Worm (Caenorhabditis elegans) whole organism, young adult: Measurements from ENCODE around the gene F52E10.4.

Source experiments
- B0019.2 ChIP-seq: fragments of 200-800 bp; sonication (Bioruptor generic); conservative IDR thresholded peaks from 2 replicates; pipeline ENCODE4 v1.3.6; 2022; ENCODE audit warnings: missing genetic modification reagents, missing genetic modification characterization, missing compliant biosample characterization
- B0035.1 ChIP-seq: sonication (generic microtip); optimal IDR thresholded peaks from 2 replicates; lab custom pipeline; 2016; ENCODE audit warnings: missing genetic modification characterization, mild to moderate bottlenecking, missing compliant biosample characterization, missing genotype, missing genetic modification reagents
- B0261.1 ChIP-seq: sonication (generic microtip); optimal IDR thresholded peaks from 2 replicates; lab custom pipeline; 2016; ENCODE audit warnings: mild to moderate bottlenecking, missing genetic modification characterization, moderate library complexity, missing compliant biosample characterization
- F10E7.11 ChIP-seq: sonication (generic microtip); optimal IDR thresholded peaks from 2 replicates; lab custom pipeline; 2017; ENCODE audit warnings: mild to moderate bottlenecking, missing genetic modification characterization, moderate library complexity, missing compliant biosample characterization
- F23B12.7 ChIP-seq: sonication (generic microtip); optimal IDR thresholded peaks from 2 replicates; lab custom pipeline; 2017; ENCODE audit warnings: missing genetic modification characterization, mild to moderate bottlenecking, missing compliant biosample characterization, antibody characterized with exemption, moderate library complexity; ENCODE audit not compliant: insufficient read depth
- F33H1.4 ChIP-seq: fragments of 200-800 bp; sonication (Bioruptor generic); IDR thresholded peaks from 2 replicates; pipeline ENCODE4 v1.3.6; 2022; ENCODE audit warnings: missing genetic modification reagents, missing genetic modification characterization, missing compliant biosample characterization
- F57C9.4 ChIP-seq: sonication (generic microtip); optimal IDR thresholded peaks from 2 replicates; lab custom pipeline; 2017; ENCODE audit warnings: mild to moderate bottlenecking, missing genetic modification characterization, missing compliant biosample characterization
- Y53G8AR.9 ChIP-seq: fragments of 200-800 bp; sonication (Bioruptor generic); conservative IDR thresholded peaks from 2 replicates; pipeline ENCODE4 v1.3.6; 2022; ENCODE audit warnings: missing genetic modification reagents, missing genetic modification characterization, missing compliant biosample characterization
- ZK185.1 ChIP-seq: sonication (generic microtip); optimal IDR thresholded peaks from 2 replicates; lab custom pipeline; 2016; ENCODE audit warnings: mild to moderate bottlenecking, missing genetic modification characterization, missing compliant biosample characterization; ENCODE audit not compliant: poor library complexity, severe bottlenecking
- ama-1 ChIP-seq, 3 experiments: fragments of 150-350 bp in 1 of 3; sonication (generic microtip) in 2 of 3; optimal IDR thresholded peaks; 2 replicates each; lab custom pipeline; 2014 to 2018; ENCODE audit warnings: missing biosample characterization in 2 of 3, missing genetic modification characterization in 2 of 3, missing genetic modification reagents in 2 of 3
- aptf-3 ChIP-seq: fragments of 200-800 bp; sonication (Bioruptor generic); IDR thresholded peaks from 2 replicates; pipeline ENCODE4 v1.3.6; 2022; ENCODE audit warnings: missing genetic modification characterization, missing compliant biosample characterization
- atf-7 ChIP-seq: sonication (generic microtip); optimal IDR thresholded peaks from 2 replicates; lab custom pipeline; 2017; ENCODE audit warnings: mild to moderate bottlenecking, missing genetic modification characterization, missing compliant biosample characterization
- athp-1 ChIP-seq: sonication (generic microtip); optimal IDR thresholded peaks from 2 replicates; lab custom pipeline; 2017; ENCODE audit warnings: mild to moderate bottlenecking, missing genetic modification characterization, missing compliant biosample characterization
- attf-3 ChIP-seq: fragments of 200-800 bp; sonication (Bioruptor generic); conservative IDR thresholded peaks from 2 replicates; pipeline ENCODE4 v1.3.6; 2022; ENCODE audit warnings: missing genetic modification reagents, missing genetic modification characterization, missing compliant biosample characterization
- ceh-100 ChIP-seq: fragments of 200-800 bp; sonication (Bioruptor generic); IDR thresholded peaks from 2 replicates; pipeline ENCODE4 v1.3.6; 2022; ENCODE audit warnings: missing genetic modification reagents, missing genetic modification characterization, missing compliant biosample characterization
- ceh-27 ChIP-seq: fragments of 200-800 bp; sonication (Bioruptor generic); optimal IDR thresholded peaks from 2 replicates; lab custom pipeline; 2018; ENCODE audit warnings: mild to moderate bottlenecking, missing genetic modification characterization, moderate library complexity, missing compliant biosample characterization
- ceh-40 ChIP-seq: fragments of 200-800 bp; sonication (Bioruptor generic); IDR thresholded peaks from 2 replicates; pipeline ENCODE4 v1.3.6; 2022; ENCODE audit warnings: missing genetic modification characterization, missing compliant biosample characterization
- ceh-79 ChIP-seq: sonication (generic microtip); optimal IDR thresholded peaks from 2 replicates; lab custom pipeline; 2017; ENCODE audit warnings: mild to moderate bottlenecking, missing genetic modification characterization, missing compliant biosample characterization
- dpl-1 ChIP-seq: fragments of 150-350 bp; optimal IDR thresholded peaks from 2 replicates; lab custom pipeline; 2014; ENCODE audit warnings: missing biosample characterization, missing genetic modification reagents, missing genetic modification characterization
- egl-44 ChIP-seq: fragments of 200-800 bp; sonication (Bioruptor generic); IDR thresholded peaks from 2 replicates; pipeline ENCODE4 v1.3.6; 2022; ENCODE audit warnings: missing genetic modification reagents, missing genetic modification characterization, missing compliant biosample characterization
- egrh-3 ChIP-seq: fragments of 200-800 bp; sonication (Bioruptor generic); IDR thresholded peaks from 2 replicates; pipeline ENCODE4 v1.3.6; 2022; ENCODE audit warnings: missing genetic modification reagents, missing genetic modification characterization, missing compliant biosample characterization
- ekl-4 ChIP-seq: fragments of 200-800 bp; sonication (Bioruptor generic); IDR thresholded peaks from 2 replicates; pipeline ENCODE4 v1.3.6; 2022; ENCODE audit warnings: missing genetic modification reagents, missing genetic modification characterization, missing compliant biosample characterization
- hlh-12 ChIP-seq: sonication (generic microtip); optimal IDR thresholded peaks from 2 replicates; lab custom pipeline; 2016; ENCODE audit warnings: missing genetic modification characterization, missing compliant biosample characterization
- hmg-20 ChIP-seq: fragments of 200-800 bp; sonication (Bioruptor generic); IDR thresholded peaks from 2 replicates; pipeline ENCODE4 v1.3.6; 2022; ENCODE audit warnings: missing genetic modification reagents, missing genetic modification characterization, missing compliant biosample characterization
- let-607 ChIP-seq, 2 experiments: fragments of 200-800 bp in 1 of 2; sonication (Bioruptor generic) in 1 of 2; sonication (generic microtip) in 1 of 2; optimal IDR thresholded peaks; 2 replicates each; lab custom pipeline; 2016 to 2018; ENCODE audit warnings: mild to moderate bottlenecking in 2 of 2, missing compliant biosample characterization in 2 of 2, missing genetic modification characterization in 2 of 2, moderate library complexity in 2 of 2, missing genotype in 1 of 2
- lin-54 ChIP-seq: fragments of 200-800 bp; sonication (Bioruptor generic); optimal IDR thresholded peaks from 2 replicates; lab custom pipeline; 2018; ENCODE audit warnings: mild to moderate bottlenecking, missing genetic modification characterization, missing compliant biosample characterization
- mcd-1 ChIP-seq: fragments of 200-800 bp; sonication (Bioruptor generic); IDR thresholded peaks from 2 replicates; pipeline ENCODE4 v1.3.6; 2022; ENCODE audit warnings: missing genetic modification reagents, missing genetic modification characterization, missing compliant biosample characterization
- mxl-1 ChIP-seq: sonication (generic microtip); optimal IDR thresholded peaks from 2 replicates; lab custom pipeline; 2016; ENCODE audit warnings: missing genetic modification characterization, missing compliant biosample characterization
- nhr-80 ChIP-seq: sonication (generic microtip); optimal IDR thresholded peaks from 2 replicates; lab custom pipeline; 2016; ENCODE audit warnings: missing genetic modification characterization, missing compliant biosample characterization
- nhr-90 ChIP-seq: sonication (generic microtip); optimal IDR thresholded peaks from 2 replicates; lab custom pipeline; 2016; ENCODE audit warnings: missing genotype, mild to moderate bottlenecking, missing genetic modification characterization, missing compliant biosample characterization
- pbrm-1 ChIP-seq: fragments of 200-800 bp; sonication (Bioruptor generic); IDR thresholded peaks from 2 replicates; pipeline ENCODE4 v1.3.6; 2022; ENCODE audit warnings: missing genetic modification reagents, missing genetic modification characterization, missing compliant biosample characterization
- rcor-1 ChIP-seq: fragments of 200-800 bp; sonication (Bioruptor generic); IDR thresholded peaks from 2 replicates; pipeline ENCODE4 v1.3.6; 2022; ENCODE audit warnings: missing genetic modification reagents, missing genetic modification characterization, missing compliant biosample characterization
- rec-8 ChIP-seq, 2 experiments: sonication (generic microtip); optimal IDR thresholded peaks; 2 replicates each; lab custom pipeline; 2016; ENCODE audit warnings: mild to moderate bottlenecking in 2 of 2, missing genetic modification characterization in 2 of 2, missing genetic modification reagents in 2 of 2, missing genotype in 2 of 2, missing biosample characterization in 1 of 2, missing compliant biosample characterization in 1 of 2, moderate library complexity in 1 of 2
- repo-1 ChIP-seq: sonication (generic microtip); optimal IDR thresholded peaks from 2 replicates; lab custom pipeline; 2017; ENCODE audit warnings: mild to moderate bottlenecking, missing genetic modification characterization, missing compliant biosample characterization
- rpc-1 ChIP-seq, 2 experiments: fragments of 150-350 bp in 1 of 2; sonication (generic microtip) in 1 of 2; optimal IDR thresholded peaks; 2 replicates each; lab custom pipeline; 2014 to 2018; ENCODE audit warnings: missing biosample characterization in 1 of 2, missing genetic modification characterization in 1 of 2, missing genetic modification reagents in 1 of 2, missing genotype in 1 of 2
- snpc-1.1 ChIP-seq: sonication (generic microtip); optimal IDR thresholded peaks from 2 replicates; lab custom pipeline; 2017; ENCODE audit warnings: missing genetic modification characterization, mild to moderate bottlenecking, missing compliant biosample characterization, antibody characterized with exemption, moderate library complexity, missing genotype, missing genetic modification reagents; ENCODE audit not compliant: insufficient read depth
- snpc-1.3 ChIP-seq: sonication (generic microtip); optimal IDR thresholded peaks from 2 replicates; lab custom pipeline; 2017; ENCODE audit warnings: missing genetic modification characterization, mild to moderate bottlenecking, missing compliant biosample characterization, antibody characterized with exemption, moderate library complexity, missing genotype, missing genetic modification reagents; ENCODE audit not compliant: insufficient read depth
- snpc-3.4 ChIP-seq: sonication (generic microtip); optimal IDR thresholded peaks from 2 replicates; lab custom pipeline; 2017; ENCODE audit warnings: missing genetic modification characterization, mild to moderate bottlenecking, missing compliant biosample characterization, antibody characterized with exemption, moderate library complexity, missing genotype, missing genetic modification reagents
- snpc-4 ChIP-seq, 5 experiments: fragments of 150-350 bp in 1 of 5; sonication (generic microtip) in 4 of 5; optimal IDR thresholded peaks; 2 replicates each; lab custom pipeline; 2014 to 2018; ENCODE audit warnings: missing genetic modification characterization in 5 of 5, missing biosample characterization in 3 of 5, antibody characterized with exemption in 2 of 5, mild to moderate bottlenecking in 2 of 5, missing compliant biosample characterization in 2 of 5, missing genotype in 2 of 5, moderate library complexity in 2 of 5, missing genetic modification reagents in 1 of 5
- somi-1 ChIP-seq: fragments of 200-800 bp; sonication (Bioruptor generic); optimal IDR thresholded peaks from 2 replicates; lab custom pipeline; 2018; ENCODE audit warnings: mild to moderate bottlenecking, missing genetic modification characterization, missing compliant biosample characterization
- tbp1 ChIP-seq: fragments of 200-800 bp; sonication (Bioruptor generic); optimal IDR thresholded peaks from 2 replicates; lab custom pipeline; 2018; ENCODE audit warnings: mild to moderate bottlenecking, missing genetic modification characterization, missing compliant biosample characterization
- unc-62 ChIP-seq: fragments of 150-350 bp; optimal IDR thresholded peaks from 2 replicates; lab custom pipeline; 2014; ENCODE audit warnings: missing biosample characterization, missing genetic modification reagents, missing genetic modification characterization
- zim-3 ChIP-seq: sonication (generic microtip); optimal IDR thresholded peaks from 2 replicates; lab custom pipeline; 2017; ENCODE audit warnings: mild to moderate bottlenecking, missing genetic modification characterization, moderate library complexity, missing compliant biosample characterization
- ztf-18 ChIP-seq: sonication (generic microtip); optimal IDR thresholded peaks from 2 replicates; lab custom pipeline; 2016; ENCODE audit warnings: missing genotype, mild to moderate bottlenecking, missing genetic modification characterization, missing compliant biosample characterization
- ztf-26 ChIP-seq: sonication (generic microtip); optimal IDR thresholded peaks from 2 replicates; lab custom pipeline; 2017; ENCODE audit warnings: missing genetic modification characterization, missing compliant biosample characterization

Gene F52E10.4

DNA sequence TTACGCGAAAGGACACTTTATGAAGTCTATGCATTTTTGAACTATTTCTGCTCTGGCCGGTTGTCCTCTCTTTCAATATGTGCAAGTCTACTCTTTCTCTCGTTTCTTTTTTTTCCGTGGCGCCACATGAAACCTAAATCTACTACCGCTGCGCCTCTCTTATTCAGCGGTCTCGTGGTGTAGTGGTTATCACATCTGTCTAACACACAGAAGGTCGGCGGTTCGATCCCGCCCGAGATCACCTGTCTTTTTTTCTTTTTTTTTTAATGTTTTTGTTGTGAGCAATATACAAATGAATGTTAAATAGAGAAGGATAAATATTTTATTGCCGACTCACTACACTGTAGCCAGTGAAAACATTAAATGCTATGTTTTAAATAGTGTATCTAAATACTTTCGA, 5.3 kb upstream of the F52E10.4 start (continued):
- TF ChIP-seq snpc-4 (GFP tag; optimal IDR thresholded peaks at IDR 0.05; lab: Kevin White, UChicago) (peak; percentile 46), snpc-4 (tag; optimal IDR thresholded peaks at IDR 0.05; lab: Kevin White, UChicago) (peak in 3 of 4 experiments; percentile 63 to 79 (median 73)), athp-1 (tag; lab: Kevin White, UChicago) (peak; percentile 14), nhr-90 (tag; lab: Kevin White, UChicago) (peak; percentile 79), B0019.2 (GFP tag; lab: Robert Waterston, UW) (no peak), hlh-12 (tag; lab: Kevin White, UChicago) (peak; percentile 4), mxl-1 (tag; lab: Kevin White, UChicago) (peak; percentile 62), ceh-79 (tag; lab: Kevin White, UChicago) (no peak), lin-54 (GFP tag; lab: Kevin White, UChicago) (peak; percentile 25), let-607 (tag; optimal IDR thresholded peaks at IDR 0.05; lab: Kevin White, UChicago) (peak in 1 of 2 experiments; percentile 41), zim-3 (tag; lab: Kevin White, UChicago) (peak; percentile 71), ceh-100 (no peak), F33H1.4 (no peak), pbrm-1 (peak; percentile 67; the same call in 1 of the 2 replicates), snpc-1.3 (tag; lab: Kevin White, UChicago) (peak; percentile 59), ZK185.1 (tag; lab: Kevin White, UChicago) (peak; percentile 86), F10E7.11 (tag; lab: Kevin White, UChicago) (peak; percentile 7), rec-8 (tag; optimal IDR thresholded peaks at IDR 0.05; lab: Kevin White, UChicago) (peak; percentile 79 to 86), tbp1 (GFP tag; lab: Kevin White, UChicago) (peak; percentile 94), ceh-40 (GFP tag; lab: Robert Waterston, UW) (peak; percentile 87; the same call in 1 of the 2 replicates), ama-1 (optimal IDR thresholded peaks at IDR 0.05; lab: Kevin White, UChicago) (no peak), ama-1 (GFP tag; optimal IDR thresholded peaks at IDR 0.05; lab: Kevin White, UChicago) (peak; percentile 45 to 78), hmg-20 (GFP tag; lab: Robert Waterston, UW) (0 out of 2 replicates have a peak, but pooled peaks have one; percentile 37), repo-1 (tag; lab: Kevin White, UChicago) (peak; percentile 25), rpc-1 (optimal IDR thresholded peaks at IDR 0.05; lab: Kevin White, UChicago) (peak; percentile 82), rpc-1 (tag; optimal IDR thresholded peaks at IDR 0.05; lab: Kevin White, UChicago) (peak; percentile 91), B0261.1 (peak; percentile 88), unc-62 (no peak), egl-44 (GFP tag; lab: Robert Waterston, UW) (peak; percentile 73; the same call in 1 of the 2 replicates), ztf-26 (tag; lab: Kevin White, UChicago) (peak; percentile 15), B0035.1 (tag; lab: Kevin White, UChicago) (peak; percentile 4), rcor-1 (GFP tag; lab: Robert Waterston, UW) (peak; percentile 67), egrh-3 (GFP tag; lab: Robert Waterston, UW) (peak; percentile 8; the same call in 1 of the 2 replicates), Y53G8AR.9 (GFP tag; lab: Robert Waterston, UW) (0 out of 2 replicates have a peak, but pooled peaks have one; percentile 33), atf-7 (tag; lab: Kevin White, UChicago) (peak; percentile 25), F23B12.7 (tag; lab: Kevin White, UChicago) (peak; percentile 68), ztf-18 (tag; lab: Kevin White, UChicago) (peak; percentile 64), attf-3 (GFP tag; lab: Robert Waterston, UW) (peak; percentile 30; the same call in 1 of the 2 replicates), ekl-4 (no peak), ceh-27 (peak; percentile 33), F57C9.4 (tag; lab: Kevin White, UChicago) (no peak), dpl-1 (no peak), somi-1 (GFP tag; lab: Kevin White, UChicago) (peak; percentile 13), nhr-80 (tag; lab: Kevin White, UChicago) (peak; percentile 7), aptf-3 (GFP tag; lab: Robert Waterston, UW) (no peak), snpc-3.4 (tag; lab: Kevin White, UChicago) (peak; percentile 50), snpc-1.1 (tag; lab: Kevin White, UChicago) (peak; percentile 72), mcd-1 (GFP tag; lab: Robert Waterston, UW) (peak; percentile 49; the same call in 1 of the 2 replicates)
